Worm (Caenorhabditis elegans) whole organism, young adult: ENCODE measurements around the gene twk-4.

Experiments used
- B0035.1 ChIP-seq: sonication (generic microtip); optimal IDR thresholded peaks from 2 replicates; lab custom pipeline; 2016; ENCODE audit warnings: missing genetic modification characterization, mild to moderate bottlenecking, missing compliant biosample characterization, missing genotype, missing genetic modification reagents
- C17E4.6 ChIP-seq: fragments of 200-800 bp; sonication (Bioruptor generic); IDR thresholded peaks from 2 replicates; pipeline ENCODE4 v1.3.6; 2022; ENCODE audit warnings: missing genetic modification reagents, missing genetic modification characterization, missing compliant biosample characterization
- F10E7.11 ChIP-seq: sonication (generic microtip); optimal IDR thresholded peaks from 2 replicates; lab custom pipeline; 2017; ENCODE audit warnings: mild to moderate bottlenecking, missing genetic modification characterization, moderate library complexity, missing compliant biosample characterization
- F37B4.10 ChIP-seq: fragments of 200-800 bp; sonication (Bioruptor generic); IDR thresholded peaks from 2 replicates; pipeline ENCODE4 v1.3.6; 2022; ENCODE audit warnings: missing genetic modification characterization, missing compliant biosample characterization
- F55B11.4 ChIP-seq: sonication (generic microtip); optimal IDR thresholded peaks from 2 replicates; lab custom pipeline; 2016; ENCODE audit warnings: missing compliant biosample characterization, missing genetic modification characterization, borderline replicate concordance; ENCODE audit not compliant: insufficient read depth
- F57A8.1 ChIP-seq: fragments of 200-800 bp; sonication (Bioruptor generic); optimal IDR thresholded peaks from 2 replicates; lab custom pipeline; 2018; ENCODE audit warnings: mild to moderate bottlenecking, missing genetic modification characterization, moderate library complexity, missing compliant biosample characterization
- Y53F4B.3 ChIP-seq: fragments of 200-800 bp; sonication (Bioruptor generic); IDR thresholded peaks from 2 replicates; pipeline ENCODE4 v1.3.6; 2022; ENCODE audit warnings: missing genetic modification reagents, missing genetic modification characterization, missing compliant biosample characterization
- Y53G8AR.9 ChIP-seq: fragments of 200-800 bp; sonication (Bioruptor generic); conservative IDR thresholded peaks from 2 replicates; pipeline ENCODE4 v1.3.6; 2022; ENCODE audit warnings: missing genetic modification reagents, missing genetic modification characterization, missing compliant biosample characterization
- Y95B8A.8 ChIP-seq: fragments of 200-800 bp; sonication (Bioruptor generic); IDR thresholded peaks from 2 replicates; pipeline ENCODE4 v1.3.6; 2022; ENCODE audit warnings: missing genetic modification reagents, missing genetic modification characterization, missing compliant biosample characterization
- akir-1 ChIP-seq: fragments of 200-800 bp; sonication (Bioruptor generic); optimal IDR thresholded peaks from 2 replicates; lab custom pipeline; 2018; ENCODE audit warnings: mild to moderate bottlenecking, missing genetic modification characterization, moderate library complexity, missing compliant biosample characterization
- ama-1 ChIP-seq, 3 experiments: fragments of 150-350 bp in 1 of 3; sonication (generic microtip) in 2 of 3; optimal IDR thresholded peaks; 2 replicates each; lab custom pipeline; 2014 to 2018; ENCODE audit warnings: missing biosample characterization in 2 of 3, missing genetic modification characterization in 2 of 3, missing genetic modification reagents in 2 of 3
- aptf-2 ChIP-seq: fragments of 200-800 bp; sonication (Bioruptor generic); conservative IDR thresholded peaks from 2 replicates; pipeline ENCODE4 v1.3.6; 2022; ENCODE audit warnings: missing genetic modification reagents, missing genetic modification characterization, missing compliant biosample characterization
- athp-1 ChIP-seq: sonication (generic microtip); optimal IDR thresholded peaks from 2 replicates; lab custom pipeline; 2017; ENCODE audit warnings: mild to moderate bottlenecking, missing genetic modification characterization, missing compliant biosample characterization
- bed-2 ChIP-seq: fragments of 200-800 bp; sonication (Bioruptor generic); IDR thresholded peaks from 2 replicates; pipeline ENCODE4 v1.3.6; 2022; ENCODE audit warnings: missing genetic modification reagents, missing genetic modification characterization, missing compliant biosample characterization
- ceh-79 ChIP-seq: sonication (generic microtip); optimal IDR thresholded peaks from 2 replicates; lab custom pipeline; 2017; ENCODE audit warnings: mild to moderate bottlenecking, missing genetic modification characterization, missing compliant biosample characterization
- egl-18 ChIP-seq: fragments of 200-800 bp; sonication (Bioruptor generic); IDR thresholded peaks from 2 replicates; pipeline ENCODE4 v1.3.6; 2022; ENCODE audit warnings: missing genetic modification reagents, missing genetic modification characterization, missing compliant biosample characterization
- ekl-4 ChIP-seq: fragments of 200-800 bp; sonication (Bioruptor generic); IDR thresholded peaks from 2 replicates; pipeline ENCODE4 v1.3.6; 2022; ENCODE audit warnings: missing genetic modification reagents, missing genetic modification characterization, missing compliant biosample characterization
- fkh-3 ChIP-seq: sonication (generic microtip); optimal IDR thresholded peaks from 2 replicates; lab custom pipeline; 2016; ENCODE audit warnings: mild to moderate bottlenecking, missing genetic modification characterization, missing compliant biosample characterization
- gei-17 ChIP-seq: fragments of 200-800 bp; sonication (Bioruptor generic); optimal IDR thresholded peaks from 2 replicates; lab custom pipeline; 2018; ENCODE audit warnings: mild to moderate bottlenecking, missing genetic modification characterization, missing compliant biosample characterization
- hlh-26 ChIP-seq: fragments of 200-800 bp; sonication (Bioruptor generic); conservative IDR thresholded peaks from 2 replicates; pipeline ENCODE4 v1.3.6; 2022; ENCODE audit warnings: missing genetic modification reagents, missing genetic modification characterization, missing compliant biosample characterization
- hmg-1.2 ChIP-seq: fragments of 200-800 bp; sonication (Bioruptor generic); IDR thresholded peaks from 2 replicates; pipeline ENCODE4 v1.3.6; 2022; ENCODE audit warnings: missing genetic modification reagents, missing genetic modification characterization, missing compliant biosample characterization
- hmg-20 ChIP-seq: fragments of 200-800 bp; sonication (Bioruptor generic); IDR thresholded peaks from 2 replicates; pipeline ENCODE4 v1.3.6; 2022; ENCODE audit warnings: missing genetic modification reagents, missing genetic modification characterization, missing compliant biosample characterization
- let-607 ChIP-seq, 2 experiments: fragments of 200-800 bp in 1 of 2; sonication (Bioruptor generic) in 1 of 2; sonication (generic microtip) in 1 of 2; optimal IDR thresholded peaks; 2 replicates each; lab custom pipeline; 2016 to 2018; ENCODE audit warnings: mild to moderate bottlenecking in 2 of 2, missing compliant biosample characterization in 2 of 2, missing genetic modification characterization in 2 of 2, moderate library complexity in 2 of 2, missing genotype in 1 of 2
- lin-35 ChIP-seq, 3 experiments: fragments of 150-350 bp in 2 of 3; sonication (generic microtip) in 1 of 3; optimal IDR thresholded peaks; 2 replicates each; lab custom pipeline; 2014 to 2018; ENCODE audit warnings: missing biosample characterization in 3 of 3, missing genetic modification characterization in 3 of 3, missing genetic modification reagents in 3 of 3
- madf-6 ChIP-seq: fragments of 200-800 bp; sonication (Bioruptor generic); IDR thresholded peaks from 2 replicates; pipeline ENCODE4 v1.3.6; 2022; ENCODE audit warnings: missing genetic modification reagents, missing genetic modification characterization, missing compliant biosample characterization
- nhr-80 ChIP-seq: sonication (generic microtip); optimal IDR thresholded peaks from 2 replicates; lab custom pipeline; 2016; ENCODE audit warnings: missing genetic modification characterization, missing compliant biosample characterization
- pbrm-1 ChIP-seq: fragments of 200-800 bp; sonication (Bioruptor generic); IDR thresholded peaks from 2 replicates; pipeline ENCODE4 v1.3.6; 2022; ENCODE audit warnings: missing genetic modification reagents, missing genetic modification characterization, missing compliant biosample characterization
- pha-4 ChIP-seq: fragments of 150-350 bp; sonication (generic microtip); optimal IDR thresholded peaks from 2 replicates; lab custom pipeline; 2014; ENCODE audit warnings: missing biosample characterization, missing genetic modification reagents, missing genetic modification characterization
- rcor-1 ChIP-seq: fragments of 200-800 bp; sonication (Bioruptor generic); IDR thresholded peaks from 2 replicates; pipeline ENCODE4 v1.3.6; 2022; ENCODE audit warnings: missing genetic modification reagents, missing genetic modification characterization, missing compliant biosample characterization
- repo-1 ChIP-seq: sonication (generic microtip); optimal IDR thresholded peaks from 2 replicates; lab custom pipeline; 2017; ENCODE audit warnings: mild to moderate bottlenecking, missing genetic modification characterization, missing compliant biosample characterization
- snpc-1.3 ChIP-seq: sonication (generic microtip); optimal IDR thresholded peaks from 2 replicates; lab custom pipeline; 2017; ENCODE audit warnings: missing genetic modification characterization, mild to moderate bottlenecking, missing compliant biosample characterization, antibody characterized with exemption, moderate library complexity, missing genotype, missing genetic modification reagents; ENCODE audit not compliant: insufficient read depth
- somi-1 ChIP-seq: fragments of 200-800 bp; sonication (Bioruptor generic); optimal IDR thresholded peaks from 2 replicates; lab custom pipeline; 2018; ENCODE audit warnings: mild to moderate bottlenecking, missing genetic modification characterization, missing compliant biosample characterization
- tbp1 ChIP-seq: fragments of 200-800 bp; sonication (Bioruptor generic); optimal IDR thresholded peaks from 2 replicates; lab custom pipeline; 2018; ENCODE audit warnings: mild to moderate bottlenecking, missing genetic modification characterization, missing compliant biosample characterization
- unc-130 ChIP-seq: sonication (generic microtip); optimal IDR thresholded peaks from 2 replicates; lab custom pipeline; 2016; ENCODE audit warnings: missing genetic modification reagents, missing genetic modification characterization, missing compliant biosample characterization
- zim-3 ChIP-seq: sonication (generic microtip); optimal IDR thresholded peaks from 2 replicates; lab custom pipeline; 2017; ENCODE audit warnings: mild to moderate bottlenecking, missing genetic modification characterization, moderate library complexity, missing compliant biosample characterization
- ztf-18 ChIP-seq: sonication (generic microtip); optimal IDR thresholded peaks from 2 replicates; lab custom pipeline; 2016; ENCODE audit warnings: missing genotype, mild to moderate bottlenecking, missing genetic modification characterization, missing compliant biosample characterization
- ztf-6 ChIP-seq: fragments of 200-800 bp; sonication (Bioruptor generic); IDR thresholded peaks from 2 replicates; pipeline ENCODE4 v1.3.6; 2022; ENCODE audit warnings: missing genetic modification reagents, missing genetic modification characterization, missing compliant biosample characterization

Gene twk-4

ce11 chrII:9185915-9186314, 8.2 kb downstream of the twk-4 start:
- TF ChIP-seq egl-18 (GFP tag; lab: Robert Waterston, UW) = no peak
- TF ChIP-seq aptf-2 (GFP tag; lab: Robert Waterston, UW) = no peak
- no peak for TF ChIP-seq ztf-6
- no peak for TF ChIP-seq snpc-1.3 (tag; lab: Kevin White, UChicago)
- no peak for TF ChIP-seq F10E7.11
- TF ChIP-seq athp-1 (tag; lab: Kevin White, UChicago) = no peak
- TF ChIP-seq rcor-1 (GFP tag; lab: Robert Waterston, UW) = no peak
- TF ChIP-seq lin-35 (GFP tag; optimal IDR thresholded peaks at IDR 0.05; lab: Kevin White, UChicago) = no peak
- no peak for TF ChIP-seq tbp1 (GFP tag; lab: Kevin White, UChicago)
- no peak for TF ChIP-seq let-607 (tag; optimal IDR thresholded peaks at IDR 0.05; lab: Kevin White, UChicago)
- no peak for TF ChIP-seq hmg-1.2 (GFP tag; lab: Robert Waterston, UW)
- no peak for TF ChIP-seq unc-130
- TF ChIP-seq Y95B8A.8 = no peak
- TF ChIP-seq nhr-80 = no peak
- TF ChIP-seq bed-2 (GFP tag; lab: Robert Waterston, UW) = no peak
- TF ChIP-seq F57A8.1 = no peak
- TF ChIP-seq pbrm-1 (GFP tag; lab: Robert Waterston, UW) = no peak
- no peak for TF ChIP-seq ama-1 (optimal IDR thresholded peaks at IDR 0.05; lab: Kevin White, UChicago)
- no peak for TF ChIP-seq ama-1 (GFP tag; optimal IDR thresholded peaks at IDR 0.05; lab: Kevin White, UChicago)
- no peak for TF ChIP-seq gei-17 (GFP tag; lab: Kevin White, UChicago)
- TF ChIP-seq, all 124 proteins: peak for 0

ce11 chrII:9181155-9181554, 12.9 kb downstream of the twk-4 start:
- no peak for TF ChIP-seq hlh-26 (GFP tag; lab: Robert Waterston, UW)
- TF ChIP-seq akir-1 (GFP tag; lab: Kevin White, UChicago) = no peak
- no peak for TF ChIP-seq C17E4.6 (GFP tag; lab: Robert Waterston, UW)
- TF ChIP-seq nhr-80 = peak; percentile 59
- TF ChIP-seq, all 124 proteins: peak for 1

- TF ChIP-seq ceh-79 (tag; lab: Kevin White, UChicago) (no peak), B0035.1 (no peak), ekl-4 (GFP tag; lab: Robert Waterston, UW) (no peak), fkh-3 (tag; lab: Kevin White, UChicago) (no peak), ztf-18 (tag; lab: Kevin White, UChicago) (no peak), snpc-1.3 (tag; lab: Kevin White, UChicago) (no peak), pha-4 (tag; lab: Kevin White, UChicago) (no peak), Y53F4B.3 (no peak), F37B4.10 (no peak), somi-1 (no peak), madf-6 (no peak), hmg-20 (GFP tag; lab: Robert Waterston, UW) (no peak), F55B11.4 (no peak), zim-3 (tag; lab: Kevin White, UChicago) (no peak), Y95B8A.8 (no peak), repo-1 (tag; lab: Kevin White, UChicago) (no peak), bed-2 (GFP tag; lab: Robert Waterston, UW) (no peak), Y53G8AR.9 (GFP tag; lab: Robert Waterston, UW) (no peak)
Measured at ce11 chrII:9178811-9179210, 15.3 kb downstream of the twk-4 start.
